Worm (Caenorhabditis elegans) whole organism, L4 larva: ENCODE measurements around the gene dyf-19.

Experiments
- F10B5.3 ChIP-seq: sonication (generic microtip); optimal IDR thresholded peaks from 2 replicates; lab custom pipeline; 2016; ENCODE audit warnings: mild to moderate bottlenecking, missing genetic modification characterization, missing compliant biosample characterization
- F44E2.7 ChIP-seq: fragments of 200-800 bp; sonication (Bioruptor generic); IDR thresholded peaks from 2 replicates; pipeline ENCODE4 v2.1.2; 2022; ENCODE audit warnings: missing genetic modification characterization, missing compliant biosample characterization
- F49E8.2 ChIP-seq: sonication (generic microtip); optimal IDR thresholded peaks from 2 replicates; lab custom pipeline; 2016; ENCODE audit warnings: missing compliant biosample characterization, mild to moderate bottlenecking, missing genetic modification characterization, borderline replicate concordance
- Y105C5A.15 ChIP-seq: fragments of 200-800 bp; sonication (Bioruptor generic); IDR thresholded peaks from 2 replicates; pipeline ENCODE4 v1.3.6; 2022; ENCODE audit warnings: missing genetic modification characterization, missing compliant biosample characterization
- Y5F2A.4 ChIP-seq: fragments of 200-800 bp; sonication (Bioruptor generic); optimal IDR thresholded peaks from 2 replicates; lab custom pipeline; 2018; ENCODE audit warnings: mild to moderate bottlenecking, missing genetic modification characterization, missing compliant biosample characterization
- ama-1 ChIP-seq: fragments of 150-350 bp; optimal IDR thresholded peaks from 2 replicates; lab custom pipeline; 2014; ENCODE audit warnings: inconsistent platforms, mixed read lengths
- arid-1 ChIP-seq: fragments of 200-800 bp; sonication (Bioruptor generic); conservative IDR thresholded peaks from 2 replicates; pipeline ENCODE4 v1.3.6; 2022; ENCODE audit warnings: missing genetic modification reagents, missing genetic modification characterization, missing compliant biosample characterization
- ceh-28 ChIP-seq: fragments of 150-350 bp; optimal IDR thresholded peaks from 2 replicates; lab custom pipeline; 2014; ENCODE audit warnings: missing biosample characterization, missing genetic modification reagents, missing genetic modification characterization
- ceh-62 ChIP-seq: sonication (generic microtip); optimal IDR thresholded peaks from 2 replicates; lab custom pipeline; 2017; ENCODE audit warnings: missing biosample characterization, missing genetic modification characterization
- ceh-82 ChIP-seq: sonication (generic microtip); optimal IDR thresholded peaks from 2 replicates; lab custom pipeline; 2017; ENCODE audit warnings: missing biosample characterization, missing genetic modification characterization
- ces-1 ChIP-seq: fragments of 150-350 bp; sonication (generic microtip); optimal IDR thresholded peaks from 4 replicates; lab custom pipeline; 2014; ENCODE audit warnings: missing biosample characterization, missing genetic modification reagents, missing genetic modification characterization
- cey-2 ChIP-seq: sonication (generic microtip); optimal IDR thresholded peaks from 3 replicates; lab custom pipeline; 2017; ENCODE audit warnings: missing genetic modification characterization, mild to moderate bottlenecking, missing compliant biosample characterization, antibody characterized with exemption, borderline replicate concordance; ENCODE audit not compliant: insufficient read depth
- ctbp-1 ChIP-seq: fragments of 200-800 bp; sonication (Bioruptor generic); IDR thresholded peaks from 2 replicates; pipeline ENCODE4 v1.3.6; 2022; ENCODE audit warnings: missing genetic modification reagents, missing genetic modification characterization, missing compliant biosample characterization
- daf-16 ChIP-seq, 3 experiments: sonication (generic microtip); optimal IDR thresholded peaks; 2 replicates each; lab custom pipeline; 2016 to 2017; ENCODE audit warnings: missing genetic modification characterization in 3 of 3, missing genetic modification reagents in 3 of 3, mild to moderate bottlenecking in 2 of 3, missing compliant biosample characterization in 2 of 3, missing biosample characterization in 1 of 3, moderate library complexity in 1 of 3
- dmd-6 ChIP-seq: fragments of 200-800 bp; sonication (Bioruptor generic); IDR thresholded peaks from 2 replicates; pipeline ENCODE4 v1.3.6; 2022; ENCODE audit warnings: missing genetic modification reagents, missing genetic modification characterization, missing compliant biosample characterization
- dpl-1 ChIP-seq: fragments of 150-350 bp; optimal IDR thresholded peaks from 2 replicates; lab custom pipeline; 2014; ENCODE audit warnings: missing biosample characterization, missing genetic modification reagents, missing genetic modification characterization
- dve-1 ChIP-seq: sonication (generic microtip); optimal IDR thresholded peaks from 2 replicates; lab custom pipeline; 2017; ENCODE audit warnings: antibody characterized with exemption, mild to moderate bottlenecking, missing genetic modification characterization, missing compliant biosample characterization; ENCODE audit not compliant: insufficient read depth
- egl-27 ChIP-seq: sonication (generic microtip); optimal IDR thresholded peaks from 3 replicates; lab custom pipeline; 2017; ENCODE audit warnings: missing biosample characterization, missing genetic modification reagents, missing genetic modification characterization
- fkh-10 ChIP-seq: fragments of 150-350 bp; optimal IDR thresholded peaks from 2 replicates; lab custom pipeline; 2014; ENCODE audit warnings: missing biosample characterization, missing genetic modification reagents, missing genetic modification characterization
- hif-1 ChIP-seq, 2 experiments: sonication (generic microtip); optimal IDR thresholded peaks; 2 replicates each; lab custom pipeline; 2016 to 2017; ENCODE audit warnings: missing compliant biosample characterization in 2 of 2, missing genetic modification characterization in 2 of 2, missing genetic modification reagents in 2 of 2, missing genotype in 2 of 2, mild to moderate bottlenecking in 1 of 2
- hmg-1.1 ChIP-seq: fragments of 200-800 bp; sonication (Bioruptor generic); IDR thresholded peaks from 2 replicates; pipeline ENCODE4 v1.3.6; 2022; ENCODE audit warnings: missing genetic modification reagents, missing genetic modification characterization, missing compliant biosample characterization
- jun-1 ChIP-seq: fragments of 150-350 bp; optimal IDR thresholded peaks from 2 replicates; lab custom pipeline; 2014; ENCODE audit warnings: missing biosample characterization, missing genetic modification reagents, missing genetic modification characterization
- lin-38 ChIP-seq: fragments of 200-800 bp; sonication (Bioruptor generic); IDR thresholded peaks from 2 replicates; pipeline ENCODE4 v1.3.6; 2022; ENCODE audit warnings: missing genetic modification reagents, missing genetic modification characterization, missing compliant biosample characterization
- lsy-2 ChIP-seq, 2 experiments: fragments of 150-350 bp in 1 of 2; sonication (generic microtip) in 1 of 2; optimal IDR thresholded peaks; 2 replicates each; lab custom pipeline; 2014 to 2017; ENCODE audit warnings: missing biosample characterization in 2 of 2, missing genetic modification characterization in 2 of 2
- mep-1 ChIP-seq: fragments of 150-350 bp; sonication (generic microtip); optimal IDR thresholded peaks from 3 replicates; lab custom pipeline; 2014; ENCODE audit warnings: missing biosample characterization, missing genetic modification characterization
- mes-2 ChIP-seq: sonication (generic microtip); optimal IDR thresholded peaks from 2 replicates; lab custom pipeline; 2016; ENCODE audit warnings: missing genotype, mild to moderate bottlenecking, missing genetic modification characterization, missing compliant biosample characterization; ENCODE audit not compliant: poor library complexity, severe bottlenecking
- mxl-2 ChIP-seq: fragments of 200-800 bp; sonication (Bioruptor generic); conservative IDR thresholded peaks from 2 replicates; pipeline ENCODE4 v1.3.6; 2022; ENCODE audit warnings: missing genetic modification reagents, missing genetic modification characterization, missing compliant biosample characterization
- mxl-3 ChIP-seq: fragments of 200-800 bp; sonication (Bioruptor generic); optimal IDR thresholded peaks from 2 replicates; lab custom pipeline; 2018; ENCODE audit warnings: mild to moderate bottlenecking, missing genetic modification characterization, missing compliant biosample characterization
- nhr-11 ChIP-seq: fragments of 150-350 bp; optimal IDR thresholded peaks from 2 replicates; lab custom pipeline; 2014; ENCODE audit warnings: missing biosample characterization, missing genetic modification characterization
- nhr-42 ChIP-seq: fragments of 200-800 bp; sonication (Bioruptor generic); IDR thresholded peaks from 2 replicates; pipeline ENCODE4 v1.3.6; 2022; ENCODE audit warnings: missing genetic modification characterization, missing compliant biosample characterization
- nhr-48 ChIP-seq: sonication (generic microtip); optimal IDR thresholded peaks from 2 replicates; lab custom pipeline; 2016; ENCODE audit warnings: mild to moderate bottlenecking, missing genetic modification characterization, missing compliant biosample characterization
- nhr-77 ChIP-seq: fragments of 150-350 bp; optimal IDR thresholded peaks from 2 replicates; lab custom pipeline; 2014; ENCODE audit warnings: missing biosample characterization, missing genetic modification characterization
- pha-4 ChIP-seq, 2 experiments: fragments of 150-350 bp in 1 of 2; fragments of 200-800 bp in 1 of 2; sonication (Bioruptor generic) in 1 of 2; IDR thresholded peaks in 1 of 2; optimal IDR thresholded peaks in 1 of 2; 2 replicates each; pipeline versions ENCODE4 v1.3.6 to Lab custom; 2014 to 2022; ENCODE audit warnings: missing genetic modification characterization in 2 of 2, missing genetic modification reagents in 2 of 2, missing biosample characterization in 1 of 2, missing compliant biosample characterization in 1 of 2
- pqm-1 ChIP-seq: sonication (generic microtip); optimal IDR thresholded peaks from 2 replicates; lab custom pipeline; 2017; ENCODE audit warnings: missing biosample characterization, missing genetic modification characterization
- saeg-2 ChIP-seq: fragments of 200-800 bp; sonication (Bioruptor generic); IDR thresholded peaks from 2 replicates; pipeline ENCODE4 v1.3.6; 2022; ENCODE audit warnings: missing genetic modification reagents, missing genetic modification characterization, missing compliant biosample characterization
- sdz-12 ChIP-seq: fragments of 200-800 bp; sonication (Bioruptor generic); optimal IDR thresholded peaks from 2 replicates; lab custom pipeline; 2018; ENCODE audit warnings: mild to moderate bottlenecking, missing genetic modification characterization, missing compliant biosample characterization
- snpc-4 ChIP-seq: fragments of 150-350 bp; optimal IDR thresholded peaks from 2 replicates; lab custom pipeline; 2014; ENCODE audit warnings: missing biosample characterization, missing genetic modification characterization
- spr-1 ChIP-seq: sonication (generic microtip); optimal IDR thresholded peaks from 2 replicates; lab custom pipeline; 2016; ENCODE audit warnings: mild to moderate bottlenecking, missing genetic modification characterization, missing compliant biosample characterization
- spr-3 ChIP-seq: fragments of 200-800 bp; sonication (Bioruptor generic); optimal IDR thresholded peaks from 2 replicates; lab custom pipeline; 2018; ENCODE audit warnings: mild to moderate bottlenecking, missing genetic modification characterization, missing compliant biosample characterization
- unc-130 ChIP-seq: sonication (generic microtip); optimal IDR thresholded peaks from 2 replicates; lab custom pipeline; 2016; ENCODE audit warnings: missing genetic modification reagents, missing genetic modification characterization, missing compliant biosample characterization
- unc-39 ChIP-seq: sonication (generic microtip); optimal IDR thresholded peaks from 2 replicates; lab custom pipeline; 2017; ENCODE audit warnings: missing biosample characterization, missing genetic modification characterization
- vab-7 ChIP-seq: fragments of 200-800 bp; sonication (Bioruptor generic); IDR thresholded peaks from 2 replicates; pipeline ENCODE4 v1.3.6; 2022; ENCODE audit warnings: missing genetic modification reagents, missing genetic modification characterization, missing compliant biosample characterization
- zfp-3 ChIP-seq: fragments of 200-800 bp; sonication (Bioruptor generic); conservative IDR thresholded peaks from 2 replicates; pipeline ENCODE4 v1.3.6; 2022; ENCODE audit warnings: missing genetic modification reagents, missing genetic modification characterization, missing compliant biosample characterization
- ztf-11 ChIP-seq: fragments of 150-350 bp; optimal IDR thresholded peaks from 2 replicates; lab custom pipeline; 2014; ENCODE audit warnings: missing biosample characterization, missing genetic modification characterization
- ztf-7 ChIP-seq: fragments of 150-350 bp; optimal IDR thresholded peaks from 2 replicates; lab custom pipeline; 2014; ENCODE audit warnings: missing biosample characterization, missing genetic modification characterization

Gene dyf-19

DNA sequence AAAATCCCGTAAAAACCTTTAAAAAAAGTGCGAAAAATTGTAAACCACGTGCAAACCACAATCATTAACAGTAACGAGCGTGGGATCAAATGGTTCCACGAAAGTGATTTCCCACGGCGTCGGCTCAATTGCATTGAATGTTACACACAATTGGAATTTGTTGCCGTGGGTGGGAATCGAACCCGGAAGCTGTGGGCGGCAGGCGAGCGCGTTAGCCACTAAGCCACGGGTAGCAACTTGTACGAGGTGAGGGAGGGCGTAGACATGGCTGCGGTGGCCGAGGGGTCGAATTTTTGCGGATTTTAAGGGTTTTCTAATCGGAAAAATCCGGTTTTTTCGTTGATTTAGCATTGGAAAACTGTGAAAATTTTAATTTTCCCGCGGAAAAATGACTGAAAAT lies 18.2 kb downstream of the dyf-19 start (continued):
- TF ChIP-seq Y105C5A.15 (peak; percentile 97), spr-3 (GFP tag; lab: Kevin White, UChicago) (peak; percentile 91), snpc-4 (no peak), F49E8.2 (peak; percentile 95), nhr-42 (GFP tag; lab: Robert Waterston, UW) (peak; percentile 95), dmd-6 (peak; percentile 83), ctbp-1 (peak; percentile 93), daf-16 (GFP tag; optimal IDR thresholded peaks at IDR 0.05; lab: Kevin White, UChicago) (peak; percentile 85 to 93), daf-16 (tag; optimal IDR thresholded peaks at IDR 0.05; lab: Kevin White, UChicago) (peak; percentile 67), mes-2 (tag; lab: Kevin White, UChicago) (peak; percentile 90), ceh-82 (no peak), arid-1 (GFP tag; lab: Robert Waterston, UW) (peak; percentile 93), pha-4 (GFP tag; IDR thresholded peaks at IDR 0.05; lab: Robert Waterston, UW) (peak; percentile 94), pha-4 (tag; optimal IDR thresholded peaks at IDR 0.05; lab: Kevin White, UChicago) (no peak), dve-1 (tag; lab: Kevin White, UChicago) (peak; percentile 91)

DNA sequence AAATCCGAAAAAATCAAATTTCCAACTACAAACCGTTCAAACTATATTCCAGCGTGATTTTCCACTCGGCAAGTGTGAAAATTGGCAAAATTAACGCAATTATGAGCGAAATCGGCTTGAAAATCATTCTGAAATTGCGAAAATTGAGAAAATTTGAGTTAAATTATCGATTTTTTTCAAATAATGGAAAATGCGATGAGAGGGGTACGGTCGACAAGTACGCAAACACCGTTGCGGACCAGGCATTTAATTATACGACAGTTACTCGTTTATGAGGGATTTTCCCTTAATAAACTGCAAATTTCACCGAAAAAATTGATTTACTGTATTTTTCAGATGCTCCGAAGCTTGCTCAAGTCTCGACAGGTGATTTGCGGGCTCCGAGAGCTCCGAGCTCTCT lies 19.1 kb downstream of the dyf-19 start, which contains the start of the genes Y43F8C.7 and mrps-28:
Gene Y43F8C.7, minus strand, starts transcription at position 128 of the 400 bp plus-strand sequence.
Gene mrps-28, plus strand, starts transcription at position 337 of the 400 bp plus-strand sequence.
- TF ChIP-seq unc-130 (GFP tag; lab: Kevin White, UChicago) (no peak), mxl-2 (no peak), ama-1 (lab: Kevin White, UChicago) (no peak), dve-1 (tag; lab: Kevin White, UChicago) (peak; percentile 31), cey-2 (tag; lab: Kevin White, UChicago) (no peak), ces-1 (no peak), hmg-1.1 (GFP tag; lab: Robert Waterston, UW) (0 out of 2 replicates have a peak, but pooled peaks have one; percentile 10), fkh-10 (GFP tag; lab: Kevin White, UChicago) (no peak), saeg-2 (GFP tag; lab: Robert Waterston, UW) (no peak), Y5F2A.4 (GFP tag; lab: Kevin White, UChicago) (no peak), dpl-1 (peak; percentile 55), hif-1 (tag; optimal IDR thresholded peaks at IDR 0.05; lab: Kevin White, UChicago) (no peak), unc-39 (tag; lab: Kevin White, UChicago) (no peak), mes-2 (tag; lab: Kevin White, UChicago) (peak; percentile 58), ceh-62 (tag; lab: Kevin White, UChicago) (no peak), nhr-48 (tag; lab: Kevin White, UChicago) (no peak), lin-38 (GFP tag; lab: Robert Waterston, UW) (no peak), F10B5.3 (tag; lab: Kevin White, UChicago) (no peak), ztf-11 (no peak), egl-27 (no peak), jun-1 (tag; lab: Kevin White, UChicago) (no peak), ztf-7 (tag; lab: Kevin White, UChicago) (no peak), nhr-42 (GFP tag; lab: Robert Waterston, UW) (no peak), vab-7 (GFP tag; lab: Robert Waterston, UW) (no peak), daf-16 (GFP tag; optimal IDR thresholded peaks at IDR 0.05; lab: Kevin White, UChicago) (no peak), daf-16 (tag; optimal IDR thresholded peaks at IDR 0.05; lab: Kevin White, UChicago) (peak; percentile 25), mep-1 (tag; lab: Kevin White, UChicago) (peak; percentile 9), pqm-1 (tag; lab: Kevin White, UChicago) (no peak), F44E2.7 (no peak), spr-1 (tag; lab: Kevin White, UChicago) (no peak), nhr-77 (tag; lab: Kevin White, UChicago) (no peak), nhr-11 (tag; lab: Kevin White, UChicago) (peak; percentile 5), zfp-3 (GFP tag; lab: Robert Waterston, UW) (no peak), dmd-6 (0 out of 2 replicates have a peak, but pooled peaks have one; percentile 15), sdz-12 (GFP tag; lab: Kevin White, UChicago) (no peak), ceh-28 (tag; lab: Kevin White, UChicago) (peak; percentile 42), lsy-2 (tag; optimal IDR thresholded peaks at IDR 0.05; lab: Kevin White, UChicago) (peak; percentile 85 to 98), mxl-3 (no peak)
- TF ChIP-seq, all 104 proteins: peak for 10
